Fruit fly (Drosophila melanogaster): ENCODE results near the gene pb.
A peak's percentile ranks its signal among the peaks of the same experiment; 100 is the strongest.

The pb gene

DNA sequence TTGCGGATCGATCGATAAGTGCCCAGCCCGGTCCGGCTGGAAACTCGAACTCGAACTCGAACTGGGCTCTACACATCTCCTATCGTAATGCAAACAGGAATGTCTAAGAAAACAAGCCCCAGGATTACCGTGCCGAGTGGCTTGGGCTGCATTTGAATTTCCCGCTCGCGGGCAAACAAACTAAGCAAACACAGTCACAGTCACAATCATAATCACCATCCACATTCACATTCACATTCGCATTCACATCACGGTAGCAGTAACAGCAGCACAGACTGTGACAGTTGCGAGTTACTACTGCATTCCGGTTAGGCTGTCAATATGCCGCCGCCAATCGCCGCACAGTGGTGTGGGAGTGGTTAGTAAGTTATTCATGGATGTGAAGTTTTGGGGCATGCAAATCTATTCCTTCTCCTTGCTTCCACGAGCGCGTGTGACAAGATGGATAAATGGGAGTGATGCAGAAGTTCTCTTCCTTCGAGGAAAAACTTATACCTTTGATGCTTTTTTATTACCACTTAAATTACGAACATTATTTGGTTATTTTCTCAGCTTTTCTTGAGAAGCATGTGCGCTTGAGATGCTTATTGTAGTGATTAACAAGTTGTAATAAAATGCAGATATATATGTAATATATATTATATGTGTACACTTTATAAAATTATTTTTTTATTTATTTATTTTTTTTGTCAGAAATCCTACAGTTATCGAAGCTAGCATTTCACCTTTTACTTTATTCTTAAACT, 77.3 kb downstream of the pb start (continued):
- TF ChIP-seq Ravus (GFP tag; IDR thresholded peaks at IDR 0.05) = no peak
- TF ChIP-seq CG1647 (GFP tag; optimal IDR thresholded peaks at IDR 0.05) = no peak
- no peak for TF ChIP-seq Hmx (GFP tag; optimal IDR thresholded peaks at IDR 0.05)
- TF ChIP-seq CoRest (tag; optimal IDR thresholded peaks at IDR 0.05) = peak; percentile 6
- no peak for TF ChIP-seq CG7357 (GFP tag; IDR thresholded peaks at IDR 0.05)
- TF ChIP-seq ATbp (GFP tag; optimal IDR thresholded peaks at IDR 0.05) = no peak
- peak; percentile 49 for TF ChIP-seq CG11504 (tag; optimal IDR thresholded peaks at IDR 0.05)
- no peak for TF ChIP-seq CG17802 (tag; optimal IDR thresholded peaks at IDR 0.05)
- TF ChIP-seq Atf-2 (GFP tag; optimal IDR thresholded peaks at IDR 0.05) = no peak
- TF ChIP-seq z (GFP tag; IDR thresholded peaks at IDR 0.05) = 0 out of 3 replicates have a peak, but pooled peaks have one; percentile 24
- 0 out of 2 replicates have a peak, but pooled peaks have one; percentile 42 for TF ChIP-seq CG10959 (GFP tag; IDR thresholded peaks at IDR 0.05)
- peak; percentile 18 for TF ChIP-seq CG13424 (tag; optimal IDR thresholded peaks at IDR 0.05)
- 0 out of 2 replicates have a peak, but pooled peaks have one; percentile 7 for TF ChIP-seq bowl (GFP tag; IDR thresholded peaks at IDR 0.05)
- no peak for TF ChIP-seq Max (GFP tag; optimal IDR thresholded peaks at IDR 0.05)
- TF ChIP-seq ssp (GFP tag; IDR thresholded peaks at IDR 0.05) = no peak
- peak; percentile 9; the same call in 1 of the 2 replicates for TF ChIP-seq CG13287 (GFP tag; IDR thresholded peaks at IDR 0.05; ENCODE audit: partially characterized antibody)
- no peak for TF ChIP-seq NFAT (GFP tag; IDR thresholded peaks at IDR 0.05)
- no peak for TF ChIP-seq CG10147 (GFP tag; optimal IDR thresholded peaks at IDR 0.05)
- peak; percentile 56 for TF ChIP-seq CG15479 (GFP tag; optimal IDR thresholded peaks at IDR 0.05)
- TF ChIP-seq CG6854 (GFP tag; optimal IDR thresholded peaks at IDR 0.05) = no peak
- no peak for TF ChIP-seq unpg (GFP tag; optimal IDR thresholded peaks at IDR 0.05)
- TF ChIP-seq CG32772 (GFP tag; IDR thresholded peaks at IDR 0.05) = no peak
- TF ChIP-seq CG3995 (GFP tag; optimal IDR thresholded peaks at IDR 0.05) = peak; percentile 95
- no peak for TF ChIP-seq Dip2 (GFP tag; IDR thresholded peaks at IDR 0.05)
- no peak for TF ChIP-seq CG2889 (GFP tag; IDR thresholded peaks at IDR 0.05)
- no peak for TF ChIP-seq danr (GFP tag; IDR thresholded peaks at IDR 0.05)
- peak; percentile 5 for TF ChIP-seq CG12942 (GFP tag; optimal IDR thresholded peaks at IDR 0.05)
- TF ChIP-seq shn (GFP tag; optimal IDR thresholded peaks at IDR 0.05) = no peak
- no peak for TF ChIP-seq fd3F (GFP tag; optimal IDR thresholded peaks at IDR 0.05)
- no peak for TF ChIP-seq dati (GFP tag; IDR thresholded peaks at IDR 0.05)
- no peak for TF ChIP-seq CG7786 (GFP tag; optimal IDR thresholded peaks at IDR 0.05)
- no peak for TF ChIP-seq CG15073 (GFP tag; optimal IDR thresholded peaks at IDR 0.05)
- no peak for TF ChIP-seq tx (GFP tag; optimal IDR thresholded peaks at IDR 0.05)
- no peak for TF ChIP-seq CG4282 (GFP tag; optimal IDR thresholded peaks at IDR 0.05)
- TF ChIP-seq unc-4 (GFP tag; IDR thresholded peaks at IDR 0.05; ENCODE audit: partially characterized antibody) = no peak
- TF ChIP-seq CG7745 (tag; optimal IDR thresholded peaks at IDR 0.05) = no peak
- TF ChIP-seq CG3065 (GFP tag; optimal IDR thresholded peaks at IDR 0.05) = no peak
- no peak for TF ChIP-seq CG8478 (optimal IDR thresholded peaks at IDR 0.05)
- TF ChIP-seq bab2 (GFP tag; optimal IDR thresholded peaks at IDR 0.05) = no peak
- TF ChIP-seq mirr (GFP tag; optimal IDR thresholded peaks at IDR 0.05) = no peak
- TF ChIP-seq exex (tag; optimal IDR thresholded peaks at IDR 0.05) = no peak
- no peak for TF ChIP-seq CG14965 (GFP tag; optimal IDR thresholded peaks at IDR 0.05; ENCODE audit: borderline replicate concordance)
- TF ChIP-seq Nf-YB (GFP tag; optimal IDR thresholded peaks at IDR 0.05) = no peak
- no peak for TF ChIP-seq vnd (GFP tag; IDR thresholded peaks at IDR 0.05; ENCODE audit: partially characterized antibody)
- no peak for TF ChIP-seq CG11723 (GFP tag; optimal IDR thresholded peaks at IDR 0.05)
- TF ChIP-seq Elba2 (GFP tag; optimal IDR thresholded peaks at IDR 0.05) = no peak
- no peak for TF ChIP-seq trh (GFP tag; optimal IDR thresholded peaks at IDR 0.05)
- TF ChIP-seq Ssrp (tag; optimal IDR thresholded peaks at IDR 0.05) = peak; percentile 31
- peak; percentile 61 for TF ChIP-seq CG18262 (tag; optimal IDR thresholded peaks at IDR 0.05)
- no peak for TF ChIP-seq CG9932 (GFP tag; IDR thresholded peaks at IDR 0.05)

Data from whole organism, embryonic.